Worm (Caenorhabditis elegans): ENCODE data around the gene nhr-22.

Gene nhr-22

ce11 chrII:6493709-6494326 is 44.2 kb upstream of the nhr-22 start:
- TF ChIP-seq eyg-1 (tag; optimal IDR thresholded peaks at IDR 0.05) (no peak), pros-1 (tag; optimal IDR thresholded peaks at IDR 0.05) (no peak), ceh-22 (tag; optimal IDR thresholded peaks at IDR 0.05) (no peak)

- TF ChIP-seq unc-42 (tag; optimal IDR thresholded peaks at IDR 0.05) (peak; percentile 84), fkh-6 (tag; optimal IDR thresholded peaks at IDR 0.05) (no peak), pha-4 (tag; optimal IDR thresholded peaks at IDR 0.05) (no peak)
Measured at ce11 chrII:6493139-6493538, 43.5 kb upstream of the nhr-22 start.

ce11 chrII:6491817-6492452 is 42.3 kb upstream of the nhr-22 start, which contains the start of the genes T28D9.11 and T28D9.1:
Gene T28D9.11 (minus strand): TSS chrII:6491993.
Gene T28D9.1 (plus strand): TSS chrII:6492402.
- 0 out of 2 replicates have a peak, but pooled peaks have one; percentile 10 for TF ChIP-seq sox-2 (GFP tag; IDR thresholded peaks at IDR 0.05)
- no peak for TF ChIP-seq Y22D7AL.16 (tag; optimal IDR thresholded peaks at IDR 0.05)
- no peak for TF ChIP-seq pqm-1 (tag; optimal IDR thresholded peaks at IDR 0.05)
- peak; percentile 5 for TF ChIP-seq dve-1 (tag; optimal IDR thresholded peaks at IDR 0.05)
- peak; percentile 61 for TF ChIP-seq syd-9 (tag; optimal IDR thresholded peaks at IDR 0.05)
- TF ChIP-seq K02D7.2 (tag; optimal IDR thresholded peaks at IDR 0.05) = no peak
- no peak for TF ChIP-seq ztf-16 (tag; optimal IDR thresholded peaks at IDR 0.05)
- no peak; the same call in 1 of the 2 replicates for TF ChIP-seq unc-3 (GFP tag; conservative IDR thresholded peaks at IDR 0.05)
- TF ChIP-seq unc-3 (tag; optimal IDR thresholded peaks at IDR 0.05) = no peak
- peak; percentile 28 for TF ChIP-seq ceh-2 (tag; optimal IDR thresholded peaks at IDR 0.05)
- TF ChIP-seq fkh-6 (tag; optimal IDR thresholded peaks at IDR 0.05) = peak; percentile 12
- peak; percentile 19 for TF ChIP-seq ceh-22 (tag; optimal IDR thresholded peaks at IDR 0.05)
- TF ChIP-seq nhr-11 (tag; optimal IDR thresholded peaks at IDR 0.05) = no peak
- TF ChIP-seq hlh-30 (tag; optimal IDR thresholded peaks at IDR 0.05; ENCODE audit: insufficient read depth) = no peak
- TF ChIP-seq ref-2 (tag; optimal IDR thresholded peaks at IDR 0.05) = peak; percentile 41
- TF ChIP-seq ceh-19 (GFP tag; optimal IDR thresholded peaks at IDR 0.05) = peak; percentile 71
- peak; percentile 75 for TF ChIP-seq ceh-14 (tag; optimal IDR thresholded peaks at IDR 0.05)
- peak; percentile 7 for TF ChIP-seq eyg-1 (tag; optimal IDR thresholded peaks at IDR 0.05)
- TF ChIP-seq dmd-4 (tag; optimal IDR thresholded peaks at IDR 0.05; ENCODE audit: borderline replicate concordance) = peak; percentile 50
- TF ChIP-seq hlh-6 (tag; optimal IDR thresholded peaks at IDR 0.05) = peak; percentile 16
- TF ChIP-seq ttx-3 (tag; optimal IDR thresholded peaks at IDR 0.05) = no peak
- peak; percentile 64 for TF ChIP-seq nfya-1 (tag; optimal IDR thresholded peaks at IDR 0.05)
- TF ChIP-seq che-1 (tag; optimal IDR thresholded peaks at IDR 0.05) = no peak
- no peak for TF ChIP-seq ceh-30 (tag; optimal IDR thresholded peaks at IDR 0.05)
- peak; percentile 27 for TF ChIP-seq ceh-18 (tag; optimal IDR thresholded peaks at IDR 0.05)
- no peak for TF ChIP-seq nhr-232 (tag; optimal IDR thresholded peaks at IDR 0.05)
- TF ChIP-seq pros-1 (tag; optimal IDR thresholded peaks at IDR 0.05) = peak; percentile 49
- no peak for TF ChIP-seq hlh-13 (GFP tag; optimal IDR thresholded peaks at IDR 0.05)
- TF ChIP-seq C38D4.7 (GFP tag; optimal IDR thresholded peaks at IDR 0.05) = peak; percentile 44
- peak; percentile 46 for TF ChIP-seq unc-42 (tag; optimal IDR thresholded peaks at IDR 0.05)
- peak; percentile 37 for TF ChIP-seq sdc-2 (tag; optimal IDR thresholded peaks at IDR 0.05)
- TF ChIP-seq pag-3 (tag; optimal IDR thresholded peaks at IDR 0.05; ENCODE audit: borderline replicate concordance) = no peak
- no peak for TF ChIP-seq ama-1 (optimal IDR thresholded peaks at IDR 0.05)
- TF ChIP-seq rnt-1 (tag; optimal IDR thresholded peaks at IDR 0.05) = no peak
- peak; percentile 48 for TF ChIP-seq pat-9 (tag; optimal IDR thresholded peaks at IDR 0.05)
- TF ChIP-seq C08G9.2 (tag; optimal IDR thresholded peaks at IDR 0.05) = peak; percentile 49
- TF ChIP-seq elt-2 (tag; optimal IDR thresholded peaks at IDR 0.05) = no peak
- no peak for TF ChIP-seq hlh-8 (tag; optimal IDR thresholded peaks at IDR 0.05)
- TF ChIP-seq mec-3 (tag; optimal IDR thresholded peaks at IDR 0.05; ENCODE audit: borderline replicate concordance) = no peak
- TF ChIP-seq lim-6 (tag; optimal IDR thresholded peaks at IDR 0.05) = no peak
- no peak for TF ChIP-seq elt-4 (tag; optimal IDR thresholded peaks at IDR 0.05)
- TF ChIP-seq ceh-48 (tag; optimal IDR thresholded peaks at IDR 0.05) = no peak
- no peak for TF ChIP-seq hlh-15 (tag; optimal IDR thresholded peaks at IDR 0.05)
- TF ChIP-seq madf-2 (tag; optimal IDR thresholded peaks at IDR 0.05) = no peak
- peak; percentile 82 for TF ChIP-seq ceh-34 (tag; optimal IDR thresholded peaks at IDR 0.05)
- TF ChIP-seq tbx-2 (tag; optimal IDR thresholded peaks at IDR 0.05) = peak; percentile 67

All from whole organism, late embryonic.